Worm (Caenorhabditis elegans) whole organism, late embryonic: ENCODE results near the gene ttbk-8.2.

Source experiments
- K02D7.2 ChIP-seq: sonication (generic microtip); optimal IDR thresholded peaks from 2 replicates; lab custom pipeline; 2017; ENCODE audit warnings: mild to moderate bottlenecking, missing genetic modification characterization, missing compliant biosample characterization
- K09A11.1 ChIP-seq: sonication (generic microtip); optimal IDR thresholded peaks from 2 replicates; lab custom pipeline; 2017; ENCODE audit warnings: antibody characterized with exemption, mild to moderate bottlenecking, missing genetic modification characterization, missing compliant biosample characterization; ENCODE audit not compliant: insufficient read depth
- ama-1 ChIP-seq: fragments of 150-350 bp; optimal IDR thresholded peaks from 2 replicates; lab custom pipeline; 2014
- ceh-14 ChIP-seq: sonication (generic microtip); optimal IDR thresholded peaks from 2 replicates; lab custom pipeline; 2016; ENCODE audit warnings: missing genotype, missing genetic modification characterization, missing compliant biosample characterization
- ceh-18 ChIP-seq: sonication (generic microtip); optimal IDR thresholded peaks from 2 replicates; lab custom pipeline; 2016; ENCODE audit warnings: missing genetic modification characterization, missing compliant biosample characterization
- ceh-19 ChIP-seq: fragments of 200-800 bp; sonication (Bioruptor generic); optimal IDR thresholded peaks from 2 replicates; lab custom pipeline; 2018; ENCODE audit warnings: mild to moderate bottlenecking, missing genetic modification characterization, missing compliant biosample characterization
- ceh-2 ChIP-seq: sonication (generic microtip); optimal IDR thresholded peaks from 2 replicates; lab custom pipeline; 2016; ENCODE audit warnings: missing genotype, missing genetic modification characterization, missing compliant biosample characterization
- ceh-22 ChIP-seq: sonication (generic microtip); optimal IDR thresholded peaks from 2 replicates; lab custom pipeline; 2017; ENCODE audit warnings: missing biosample characterization, missing genetic modification characterization
- ceh-24 ChIP-seq: sonication (generic microtip); optimal IDR thresholded peaks from 2 replicates; lab custom pipeline; 2016; ENCODE audit warnings: mild to moderate bottlenecking, missing genetic modification characterization, missing compliant biosample characterization
- ceh-30 ChIP-seq: fragments of 150-350 bp; optimal IDR thresholded peaks from 2 replicates; lab custom pipeline; 2014; ENCODE audit warnings: missing biosample characterization, missing genetic modification characterization
- ceh-31 ChIP-seq: sonication (generic microtip); optimal IDR thresholded peaks from 2 replicates; lab custom pipeline; 2016; ENCODE audit warnings: missing genetic modification characterization, missing compliant biosample characterization
- ceh-34 ChIP-seq: sonication (generic microtip); optimal IDR thresholded peaks from 2 replicates; lab custom pipeline; 2016; ENCODE audit warnings: mild to moderate bottlenecking, missing genetic modification characterization, missing compliant biosample characterization
- ceh-48 ChIP-seq: sonication (generic microtip); optimal IDR thresholded peaks from 2 replicates; lab custom pipeline; 2016; ENCODE audit warnings: missing genetic modification characterization, inconsistent platforms, missing compliant biosample characterization
- ceh-9 ChIP-seq: sonication (generic microtip); optimal IDR thresholded peaks from 2 replicates; lab custom pipeline; 2016; ENCODE audit warnings: mild to moderate bottlenecking, missing genetic modification characterization, inconsistent platforms, missing compliant biosample characterization
- che-1 ChIP-seq: sonication (generic microtip); optimal IDR thresholded peaks from 2 replicates; lab custom pipeline; 2016; ENCODE audit warnings: mild to moderate bottlenecking, missing genetic modification characterization, missing compliant biosample characterization
- dmd-4 ChIP-seq: sonication (generic microtip); optimal IDR thresholded peaks from 2 replicates; lab custom pipeline; 2016; ENCODE audit warnings: borderline replicate concordance, missing genetic modification characterization, missing compliant biosample characterization
- dve-1 ChIP-seq: sonication (generic microtip); optimal IDR thresholded peaks from 2 replicates; lab custom pipeline; 2017; ENCODE audit warnings: antibody characterized with exemption, mild to moderate bottlenecking, missing genetic modification characterization, missing compliant biosample characterization
- elt-4 ChIP-seq: sonication (generic microtip); optimal IDR thresholded peaks from 2 replicates; lab custom pipeline; 2016; ENCODE audit warnings: missing genetic modification characterization, missing compliant biosample characterization
- ets-4 ChIP-seq: sonication (generic microtip); optimal IDR thresholded peaks from 2 replicates; lab custom pipeline; 2016; ENCODE audit warnings: missing genetic modification characterization, missing compliant biosample characterization
- eyg-1 ChIP-seq: sonication (generic microtip); optimal IDR thresholded peaks from 2 replicates; lab custom pipeline; 2016; ENCODE audit warnings: missing genotype, missing genetic modification characterization, missing compliant biosample characterization
- fkh-6 ChIP-seq: sonication (generic microtip); optimal IDR thresholded peaks from 2 replicates; lab custom pipeline; 2016; ENCODE audit warnings: missing genetic modification characterization, missing compliant biosample characterization
- gmeb-2 ChIP-seq: sonication (generic microtip); optimal IDR thresholded peaks from 2 replicates; lab custom pipeline; 2016; ENCODE audit warnings: missing genetic modification characterization, inconsistent platforms, missing compliant biosample characterization
- hlh-13 ChIP-seq: fragments of 200-800 bp; sonication (Bioruptor generic); optimal IDR thresholded peaks from 2 replicates; lab custom pipeline; 2018; ENCODE audit warnings: mild to moderate bottlenecking, missing genetic modification characterization, missing compliant biosample characterization
- hlh-15 ChIP-seq: sonication (generic microtip); optimal IDR thresholded peaks from 2 replicates; lab custom pipeline; 2016; ENCODE audit warnings: missing genetic modification characterization, missing compliant biosample characterization
- hlh-30 ChIP-seq: sonication (generic microtip); optimal IDR thresholded peaks from 2 replicates; lab custom pipeline; 2017; ENCODE audit warnings: antibody characterized with exemption, missing genetic modification characterization, missing compliant biosample characterization; ENCODE audit not compliant: insufficient read depth
- lim-6 ChIP-seq: sonication (generic microtip); optimal IDR thresholded peaks from 2 replicates; lab custom pipeline; 2016; ENCODE audit warnings: missing genetic modification characterization, missing compliant biosample characterization
- madf-2 ChIP-seq: sonication (generic microtip); optimal IDR thresholded peaks from 2 replicates; lab custom pipeline; 2017; ENCODE audit warnings: missing genetic modification characterization, missing compliant biosample characterization
- nfya-1 ChIP-seq: sonication (generic microtip); optimal IDR thresholded peaks from 2 replicates; lab custom pipeline; 2017; ENCODE audit warnings: missing genetic modification characterization, mild to moderate bottlenecking, missing compliant biosample characterization, antibody characterized with exemption, moderate library complexity
- nhr-11 ChIP-seq: fragments of 150-350 bp; optimal IDR thresholded peaks from 2 replicates; lab custom pipeline; 2014; ENCODE audit warnings: missing biosample characterization, missing genetic modification characterization
- pha-2 ChIP-seq: sonication (generic microtip); optimal IDR thresholded peaks from 2 replicates; lab custom pipeline; 2017; ENCODE audit warnings: mild to moderate bottlenecking, missing genetic modification characterization, missing compliant biosample characterization
- pha-4 ChIP-seq: fragments of 150-350 bp; optimal IDR thresholded peaks from 2 replicates; lab custom pipeline; 2018; ENCODE audit warnings: missing biosample characterization, missing genetic modification reagents, missing genetic modification characterization
- pqm-1 ChIP-seq: sonication (generic microtip); optimal IDR thresholded peaks from 2 replicates; lab custom pipeline; 2016; ENCODE audit warnings: missing genetic modification characterization, missing compliant biosample characterization
- pros-1 ChIP-seq: fragments of 150-350 bp; optimal IDR thresholded peaks from 2 replicates; lab custom pipeline; 2014; ENCODE audit warnings: missing biosample characterization, missing genetic modification reagents, missing genetic modification characterization
- sox-4 ChIP-seq: sonication (generic microtip); optimal IDR thresholded peaks from 2 replicates; lab custom pipeline; 2017; ENCODE audit warnings: mild to moderate bottlenecking, missing genetic modification characterization, inconsistent platforms, missing compliant biosample characterization
- unc-3 ChIP-seq, 2 experiments: fragments of 200-800 bp in 1 of 2; sonication (Bioruptor generic) in 1 of 2; sonication (generic microtip) in 1 of 2; conservative IDR thresholded peaks in 1 of 2; optimal IDR thresholded peaks in 1 of 2; 2 replicates each; pipeline versions ENCODE4 v1.3.6 to Lab custom; 2016 to 2022; ENCODE audit warnings: missing compliant biosample characterization in 2 of 2, missing genetic modification characterization in 2 of 2, missing genetic modification reagents in 1 of 2
- unc-42 ChIP-seq: sonication (generic microtip); optimal IDR thresholded peaks from 2 replicates; lab custom pipeline; 2016; ENCODE audit warnings: missing genotype, missing genetic modification characterization, missing compliant biosample characterization

Gene ttbk-8.2

DNA sequence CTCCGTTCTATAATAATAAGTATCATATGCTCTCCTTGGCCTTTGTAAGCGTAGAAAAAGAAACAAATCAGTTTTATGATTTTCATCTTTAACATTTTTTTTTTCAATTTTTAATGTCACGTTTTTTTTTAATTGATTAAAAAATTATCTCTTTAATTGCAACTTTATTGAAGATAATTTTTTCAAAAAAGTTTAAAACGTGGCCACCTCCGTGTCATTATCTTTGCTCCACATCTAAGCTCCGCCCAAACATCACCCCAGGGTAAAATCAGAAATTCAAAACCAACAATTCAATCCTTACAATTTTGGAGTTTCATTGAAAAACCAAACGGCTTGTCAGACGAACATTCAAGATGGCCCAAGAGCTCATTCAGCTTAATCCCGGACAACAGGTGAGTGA, at the start of gene ttbk-8.2:
TSS of gene ttbk-8.2 (plus strand) at position 301 of the 400 bp plus-strand sequence.
- TF ChIP-seq dmd-4: no peak
- no peak for TF ChIP-seq ceh-24
- TF ChIP-seq, all 69 proteins: peak for 0

DNA sequence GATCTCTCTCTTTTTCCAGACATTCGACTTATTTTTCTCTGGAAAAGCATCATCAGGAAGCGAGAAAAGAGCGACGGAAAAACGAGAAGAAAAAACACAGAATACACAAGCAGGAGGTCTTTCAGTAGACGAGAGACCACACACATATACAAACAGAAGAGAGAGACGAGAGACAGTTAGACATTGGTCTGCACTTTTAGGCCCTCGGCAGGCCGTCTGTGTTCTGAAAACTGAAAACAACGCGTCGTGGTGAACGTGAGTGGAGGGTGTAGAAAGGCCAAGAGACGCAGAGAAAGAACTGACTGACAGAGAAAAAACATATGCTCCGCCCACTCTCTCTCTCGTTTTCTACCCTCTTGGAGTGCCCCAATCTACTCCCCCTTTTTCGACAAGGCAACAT, 49.5 kb upstream of the ttbk-8.2 start:
- TF ChIP-seq K02D7.2 (no peak), ceh-34 (tag; lab: Kevin White, UChicago) (no peak), che-1 (no peak), nhr-11 (no peak), gmeb-2 (no peak), ceh-31 (no peak), ets-4 (tag; lab: Kevin White, UChicago) (no peak)

DNA sequence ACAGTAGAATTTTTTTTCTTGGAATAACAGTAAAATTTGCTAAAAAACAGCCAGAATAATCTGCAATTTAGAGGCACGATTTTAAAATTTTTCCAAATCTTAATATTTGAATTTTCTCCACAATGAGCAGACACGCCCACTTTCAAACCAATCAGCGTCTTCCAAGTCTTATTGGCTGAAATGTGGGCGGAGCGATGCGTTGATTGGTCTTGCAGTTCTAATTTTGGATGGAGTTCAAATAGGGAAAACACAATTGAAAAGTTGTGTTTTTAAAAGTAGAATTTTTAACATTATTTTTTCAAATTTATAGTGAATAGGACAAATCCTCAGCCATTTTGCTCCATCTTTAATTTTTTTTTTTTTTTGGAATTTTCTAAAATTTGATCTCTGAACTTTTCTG, 49.0 kb upstream of the ttbk-8.2 start:
- TF ChIP-seq eyg-1 (tag; lab: Kevin White, UChicago): no peak
- no peak for TF ChIP-seq dve-1
- TF ChIP-seq ceh-19: no peak
- no peak for TF ChIP-seq hlh-30 (tag; lab: Kevin White, UChicago)
- TF ChIP-seq nfya-1 (tag; lab: Kevin White, UChicago): peak; percentile 92
- TF ChIP-seq hlh-13 (GFP tag; lab: Kevin White, UChicago): no peak

DNA sequence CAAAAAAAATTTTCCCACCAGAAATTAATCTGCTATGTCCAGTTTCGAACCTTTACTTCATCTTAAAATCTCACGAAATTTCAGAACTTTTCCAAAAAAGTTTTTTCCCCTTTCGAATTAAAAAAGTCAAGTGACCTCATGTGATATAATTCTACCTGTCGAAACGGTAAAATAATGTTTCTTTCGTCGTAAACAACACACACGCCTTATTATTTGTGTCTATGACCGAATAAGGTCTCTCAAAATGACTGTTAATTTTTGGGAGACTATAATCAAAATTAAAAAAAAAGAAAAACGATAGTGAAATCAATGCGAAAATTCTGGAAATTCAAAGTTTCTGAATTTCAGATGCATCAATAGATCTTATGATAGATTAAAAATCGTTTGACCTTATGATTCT, 48.5 kb upstream of the ttbk-8.2 start:
- no peak for TF ChIP-seq hlh-15 (tag; lab: Kevin White, UChicago)
- no peak for TF ChIP-seq unc-3 (GFP tag; conservative IDR thresholded peaks at IDR 0.05; lab: Robert Waterston, UW)
- TF ChIP-seq unc-3 (tag; optimal IDR thresholded peaks at IDR 0.05; lab: Kevin White, UChicago): no peak
- TF ChIP-seq lim-6: no peak
- no peak for TF ChIP-seq madf-2 (tag; lab: Kevin White, UChicago)
- no peak for TF ChIP-seq pha-4 (tag; lab: Kevin White, UChicago)
- no peak for TF ChIP-seq ceh-48
- no peak for TF ChIP-seq elt-4 (tag; lab: Kevin White, UChicago)
- TF ChIP-seq pros-1 (tag; lab: Kevin White, UChicago): no peak
- no peak for TF ChIP-seq ceh-18 (tag; lab: Kevin White, UChicago)
- TF ChIP-seq ceh-22 (tag; lab: Kevin White, UChicago): no peak
- TF ChIP-seq fkh-6 (tag; lab: Kevin White, UChicago): no peak
- no peak for TF ChIP-seq ama-1
- TF ChIP-seq ceh-9 (tag; lab: Kevin White, UChicago): no peak

DNA sequence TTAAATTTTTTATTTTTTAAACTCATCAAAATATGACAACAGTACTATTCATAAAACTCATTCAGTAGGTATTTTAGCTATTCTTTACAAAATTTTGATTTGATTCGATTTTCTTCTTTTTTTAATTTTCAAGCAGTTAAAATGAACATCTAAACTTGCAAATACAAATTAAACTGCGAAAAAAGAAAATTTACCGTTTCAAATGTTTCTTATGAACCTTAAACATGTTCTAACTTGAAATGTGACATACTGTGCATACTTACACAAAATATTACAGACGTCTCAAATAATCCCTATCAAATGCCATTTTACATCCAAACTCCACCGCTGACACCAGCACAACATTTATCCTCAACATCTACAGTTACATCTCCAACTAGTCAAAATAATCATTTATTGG, 47.3 kb upstream of the ttbk-8.2 start, which contains the start of gene fkh-7:
TSS of gene fkh-7 (plus strand) at position 301 of the 400 bp plus-strand sequence.
- TF ChIP-seq pha-2 (tag; lab: Kevin White, UChicago) (no peak), ceh-2 (no peak), ceh-14 (tag; lab: Kevin White, UChicago) (no peak), sox-4 (tag; lab: Kevin White, UChicago) (no peak), ceh-22 (tag; lab: Kevin White, UChicago) (no peak), ceh-24 (no peak), ets-4 (tag; lab: Kevin White, UChicago) (no peak), madf-2 (tag; lab: Kevin White, UChicago) (no peak), unc-42 (tag; lab: Kevin White, UChicago) (no peak), ceh-30 (no peak), pqm-1 (tag; lab: Kevin White, UChicago) (no peak), K09A11.1 (no peak), ceh-34 (tag; lab: Kevin White, UChicago) (no peak)
